Worm (Caenorhabditis elegans): ENCODE measurements around the gene trpp-6.
A peak's percentile ranks its signal among the peaks of the same experiment; 100 is the strongest.

The trpp-6 gene

ce11 chrV:10002720-10003119, 11.0 kb downstream of the trpp-6 start (continued):
- TF ChIP-seq nhr-47 (tag; optimal IDR thresholded peaks at IDR 0.05) (no peak), xbp-1 (tag; optimal IDR thresholded peaks at IDR 0.05) (peak; percentile 44), ceh-8 (GFP tag; optimal IDR thresholded peaks at IDR 0.05) (no peak), pax-3 (tag; optimal IDR thresholded peaks at IDR 0.05) (no peak), nhr-12 (tag; optimal IDR thresholded peaks at IDR 0.05) (no peak), nhr-77 (tag; optimal IDR thresholded peaks at IDR 0.05) (no peak), nhr-20 (tag; optimal IDR thresholded peaks at IDR 0.05) (peak; percentile 25), nhr-76 (tag; optimal IDR thresholded peaks at IDR 0.05) (no peak), tbx-2 (tag; optimal IDR thresholded peaks at IDR 0.05) (no peak), rnt-1 (tag; optimal IDR thresholded peaks at IDR 0.05) (no peak), nhr-85 (tag) (peak; percentile 69), hlh-4 (tag; optimal IDR thresholded peaks at IDR 0.05) (no peak), egl-27 (tag; optimal IDR thresholded peaks at IDR 0.05) (no peak), nhr-28 (tag; optimal IDR thresholded peaks at IDR 0.05) (no peak), aly-2 (tag; optimal IDR thresholded peaks at IDR 0.05) (no peak), hlh-17 (GFP tag; optimal IDR thresholded peaks at IDR 0.05; ENCODE audit: borderline replicate concordance) (no peak), grh-1 (GFP tag; IDR thresholded peaks at IDR 0.05) (peak; percentile 68), swsn-7 (tag; optimal IDR thresholded peaks at IDR 0.05) (no peak), ceh-63 (GFP tag; optimal IDR thresholded peaks at IDR 0.05) (no peak), pag-3 (tag; optimal IDR thresholded peaks at IDR 0.05; ENCODE audit: borderline replicate concordance, insufficient read depth) (no peak), elt-2 (tag; optimal IDR thresholded peaks at IDR 0.05) (no peak)

ce11 chrV:10003315-10003969, 11.7 kb downstream of the trpp-6 start:
- TF ChIP-seq hpl-2 (GFP tag; optimal IDR thresholded peaks at IDR 0.05) (no peak), swsn-7 (tag; optimal IDR thresholded peaks at IDR 0.05) (peak; percentile 47), jun-1 (tag; optimal IDR thresholded peaks at IDR 0.05) (no peak), fkh-8 (tag; optimal IDR thresholded peaks at IDR 0.05) (peak; percentile 22), mdl-1 (tag; optimal IDR thresholded peaks at IDR 0.05) (peak in 1 of 2 experiments; percentile 1), nhr-71 (tag; optimal IDR thresholded peaks at IDR 0.05) (peak; percentile 73), lin-15B (tag; optimal IDR thresholded peaks at IDR 0.05) (peak; percentile 50), ceh-8 (GFP tag; optimal IDR thresholded peaks at IDR 0.05) (no peak), ceh-90 (tag; optimal IDR thresholded peaks at IDR 0.05) (no peak), ceh-82 (tag; optimal IDR thresholded peaks at IDR 0.05) (peak in 1 of 3 experiments; percentile 62), fkh-10 (GFP tag; optimal IDR thresholded peaks at IDR 0.05) (no peak), F16B12.6 (tag; optimal IDR thresholded peaks at IDR 0.05) (peak; percentile 8), lin-35 (GFP tag; optimal IDR thresholded peaks at IDR 0.05) (peak; percentile 30 to 62), lin-13 (GFP tag; optimal IDR thresholded peaks at IDR 0.05) (peak; percentile 21), elt-3 (tag; optimal IDR thresholded peaks at IDR 0.05) (peak in 1 of 6 experiments; percentile 11), C16A3.4 (tag; optimal IDR thresholded peaks at IDR 0.05) (peak; percentile 83), nhr-76 (tag; optimal IDR thresholded peaks at IDR 0.05) (no peak), nhr-85 (tag) (peak; percentile 33), dsc-1 (tag; optimal IDR thresholded peaks at IDR 0.05) (peak; percentile 40), ceh-88 (GFP tag; IDR thresholded peaks at IDR 0.05) (no peak), sptf-1 (tag; optimal IDR thresholded peaks at IDR 0.05) (no peak), mep-1 (tag; optimal IDR thresholded peaks at IDR 0.05) (peak; percentile 49), hlh-4 (tag; optimal IDR thresholded peaks at IDR 0.05) (no peak), elt-2 (tag; optimal IDR thresholded peaks at IDR 0.05) (peak; percentile 39), nhr-20 (tag; optimal IDR thresholded peaks at IDR 0.05) (peak; percentile 60), blmp-1 (tag; optimal IDR thresholded peaks at IDR 0.05) (peak; percentile 70), efl-1 (optimal IDR thresholded peaks at IDR 0.05) (peak; percentile 68 to 70), efl-1 (GFP tag; optimal IDR thresholded peaks at IDR 0.05 in 1 of 2) (peak in 1 of 2 experiments; percentile 44), pag-3 (tag; optimal IDR thresholded peaks at IDR 0.05; ENCODE audit: borderline replicate concordance, insufficient read depth) (peak; percentile 15), lsy-2 (tag; optimal IDR thresholded peaks at IDR 0.05) (peak; percentile 56 to 83), C34B4.2 (tag; optimal IDR thresholded peaks at IDR 0.05) (no peak), snu-23 (GFP tag; optimal IDR thresholded peaks at IDR 0.05) (peak; percentile 70), lir-3 (tag; optimal IDR thresholded peaks at IDR 0.05; ENCODE audit: poor library complexity) (peak; percentile 30), nhr-47 (tag; optimal IDR thresholded peaks at IDR 0.05) (peak; percentile 40), xbp-1 (tag; optimal IDR thresholded peaks at IDR 0.05) (peak; percentile 56), pax-3 (tag; optimal IDR thresholded peaks at IDR 0.05) (no peak), lin-14 (GFP tag; optimal IDR thresholded peaks at IDR 0.05) (peak; percentile 77), snpc-4 (tag; optimal IDR thresholded peaks at IDR 0.05) (peak; percentile 33), unc-130 (tag; optimal IDR thresholded peaks at IDR 0.05) (peak; percentile 48)
